Worm (Caenorhabditis elegans) whole organism, young adult: Measurements from ENCODE around the gene sra-9.
A peak's percentile ranks its signal among the peaks of the same experiment; 100 is the strongest.

Source experiments
- B0035.1 ChIP-seq: sonication (generic microtip); optimal IDR thresholded peaks from 2 replicates; lab custom pipeline; 2016; ENCODE audit warnings: missing genetic modification characterization, mild to moderate bottlenecking, missing compliant biosample characterization, missing genotype, missing genetic modification reagents
- B0336.3 ChIP-seq: fragments of 200-800 bp; sonication (Bioruptor generic); IDR thresholded peaks from 2 replicates; pipeline ENCODE4 v1.3.6; 2022; ENCODE audit warnings: missing genetic modification characterization, missing compliant biosample characterization
- F10E7.11 ChIP-seq: sonication (generic microtip); optimal IDR thresholded peaks from 2 replicates; lab custom pipeline; 2017; ENCODE audit warnings: mild to moderate bottlenecking, missing genetic modification characterization, moderate library complexity, missing compliant biosample characterization
- F22D6.2 ChIP-seq: sonication (generic microtip); optimal IDR thresholded peaks from 2 replicates; lab custom pipeline; 2016; ENCODE audit warnings: mild to moderate bottlenecking, missing genetic modification characterization, missing compliant biosample characterization
- F33H1.4 ChIP-seq: fragments of 200-800 bp; sonication (Bioruptor generic); IDR thresholded peaks from 2 replicates; pipeline ENCODE4 v1.3.6; 2022; ENCODE audit warnings: missing genetic modification reagents, missing genetic modification characterization, missing compliant biosample characterization
- F49E8.2 ChIP-seq: sonication (generic microtip); optimal IDR thresholded peaks from 3 replicates; lab custom pipeline; 2017; ENCODE audit warnings: missing genetic modification characterization, mild to moderate bottlenecking, missing compliant biosample characterization, antibody characterized with exemption, moderate library complexity; ENCODE audit not compliant: insufficient read depth
- T07F8.4 ChIP-seq: sonication (generic microtip); optimal IDR thresholded peaks from 2 replicates; lab custom pipeline; 2016; ENCODE audit warnings: mild to moderate bottlenecking, missing genetic modification characterization, moderate library complexity, missing compliant biosample characterization
- Y53G8AR.9 ChIP-seq: fragments of 200-800 bp; sonication (Bioruptor generic); conservative IDR thresholded peaks from 2 replicates; pipeline ENCODE4 v1.3.6; 2022; ENCODE audit warnings: missing genetic modification reagents, missing genetic modification characterization, missing compliant biosample characterization
- Y67H2A.10 ChIP-seq: fragments of 200-800 bp; sonication (Bioruptor generic); conservative IDR thresholded peaks from 2 replicates; pipeline ENCODE4 v1.3.6; 2022; ENCODE audit warnings: missing genetic modification reagents, missing genetic modification characterization, missing compliant biosample characterization
- Y95B8A.8 ChIP-seq: fragments of 200-800 bp; sonication (Bioruptor generic); IDR thresholded peaks from 2 replicates; pipeline ENCODE4 v1.3.6; 2022; ENCODE audit warnings: missing genetic modification reagents, missing genetic modification characterization, missing compliant biosample characterization
- ZK185.1 ChIP-seq: sonication (generic microtip); optimal IDR thresholded peaks from 2 replicates; lab custom pipeline; 2016; ENCODE audit warnings: mild to moderate bottlenecking, missing genetic modification characterization, missing compliant biosample characterization; ENCODE audit not compliant: poor library complexity, severe bottlenecking
- ama-1 ChIP-seq, 3 experiments: fragments of 150-350 bp in 1 of 3; sonication (generic microtip) in 2 of 3; optimal IDR thresholded peaks; 2 replicates each; lab custom pipeline; 2014 to 2018; ENCODE audit warnings: missing biosample characterization in 2 of 3, missing genetic modification characterization in 2 of 3, missing genetic modification reagents in 2 of 3
- athp-1 ChIP-seq: sonication (generic microtip); optimal IDR thresholded peaks from 2 replicates; lab custom pipeline; 2017; ENCODE audit warnings: mild to moderate bottlenecking, missing genetic modification characterization, missing compliant biosample characterization
- attf-5 ChIP-seq: fragments of 200-800 bp; sonication (Bioruptor generic); optimal IDR thresholded peaks from 2 replicates; lab custom pipeline; 2018; ENCODE audit warnings: mild to moderate bottlenecking, missing genetic modification characterization, missing compliant biosample characterization
- attf-6 ChIP-seq: fragments of 200-800 bp; sonication (Bioruptor generic); IDR thresholded peaks from 2 replicates; pipeline ENCODE4 v1.3.6; 2022; ENCODE audit warnings: missing genetic modification reagents, missing genetic modification characterization, missing compliant biosample characterization
- ccch-3 ChIP-seq: fragments of 200-800 bp; sonication (Bioruptor generic); optimal IDR thresholded peaks from 2 replicates; lab custom pipeline; 2018; ENCODE audit warnings: mild to moderate bottlenecking, missing genetic modification characterization, missing compliant biosample characterization
- ceh-100 ChIP-seq: fragments of 200-800 bp; sonication (Bioruptor generic); IDR thresholded peaks from 2 replicates; pipeline ENCODE4 v1.3.6; 2022; ENCODE audit warnings: missing genetic modification reagents, missing genetic modification characterization, missing compliant biosample characterization
- ceh-58 ChIP-seq: fragments of 200-800 bp; sonication (Bioruptor generic); IDR thresholded peaks from 2 replicates; pipeline ENCODE4 v1.3.6; 2022; ENCODE audit warnings: missing genetic modification characterization, missing compliant biosample characterization
- chd-7 ChIP-seq: sonication (generic microtip); optimal IDR thresholded peaks from 2 replicates; lab custom pipeline; 2016; ENCODE audit warnings: mild to moderate bottlenecking, missing genetic modification characterization, moderate library complexity, missing compliant biosample characterization
- dpl-1 ChIP-seq: fragments of 150-350 bp; optimal IDR thresholded peaks from 2 replicates; lab custom pipeline; 2014; ENCODE audit warnings: missing biosample characterization, missing genetic modification reagents, missing genetic modification characterization
- egl-44 ChIP-seq: fragments of 200-800 bp; sonication (Bioruptor generic); IDR thresholded peaks from 2 replicates; pipeline ENCODE4 v1.3.6; 2022; ENCODE audit warnings: missing genetic modification reagents, missing genetic modification characterization, missing compliant biosample characterization
- ekl-4 ChIP-seq: fragments of 200-800 bp; sonication (Bioruptor generic); IDR thresholded peaks from 2 replicates; pipeline ENCODE4 v1.3.6; 2022; ENCODE audit warnings: missing genetic modification reagents, missing genetic modification characterization, missing compliant biosample characterization
- fkh-3 ChIP-seq: sonication (generic microtip); optimal IDR thresholded peaks from 2 replicates; lab custom pipeline; 2016; ENCODE audit warnings: mild to moderate bottlenecking, missing genetic modification characterization, missing compliant biosample characterization
- gei-17 ChIP-seq: fragments of 200-800 bp; sonication (Bioruptor generic); optimal IDR thresholded peaks from 2 replicates; lab custom pipeline; 2018; ENCODE audit warnings: mild to moderate bottlenecking, missing genetic modification characterization, missing compliant biosample characterization
- him-1 ChIP-seq: sonication (generic microtip); optimal IDR thresholded peaks from 2 replicates; lab custom pipeline; 2016; ENCODE audit warnings: missing genotype, missing genetic modification reagents, missing genetic modification characterization, missing compliant biosample characterization
- hrde-1 ChIP-seq: sonication (generic microtip); optimal IDR thresholded peaks from 2 replicates; lab custom pipeline; 2016; ENCODE audit warnings: missing genetic modification characterization, mild to moderate bottlenecking, missing compliant biosample characterization, moderate library complexity, missing genotype, missing genetic modification reagents, borderline replicate concordance
- hsf-1 ChIP-seq: fragments of 200-800 bp; sonication (Bioruptor generic); IDR thresholded peaks from 2 replicates; pipeline ENCODE4 v1.3.6; 2022; ENCODE audit warnings: missing genetic modification reagents, missing genetic modification characterization, missing compliant biosample characterization
- lag-1 ChIP-seq: fragments of 200-800 bp; sonication (Bioruptor generic); IDR thresholded peaks from 2 replicates; pipeline ENCODE4 v1.3.6; 2022; ENCODE audit warnings: missing genetic modification reagents, missing genetic modification characterization, missing compliant biosample characterization
- lin-26 ChIP-seq: fragments of 200-800 bp; sonication (Bioruptor generic); IDR thresholded peaks from 2 replicates; pipeline ENCODE4 v1.3.6; 2022; ENCODE audit warnings: missing genetic modification reagents, missing genetic modification characterization, missing compliant biosample characterization
- lin-35 ChIP-seq, 3 experiments: fragments of 150-350 bp in 2 of 3; sonication (generic microtip) in 1 of 3; optimal IDR thresholded peaks; 2 replicates each; lab custom pipeline; 2014 to 2018; ENCODE audit warnings: missing biosample characterization in 3 of 3, missing genetic modification characterization in 3 of 3, missing genetic modification reagents in 3 of 3
- lin-40 ChIP-seq: sonication (generic microtip); optimal IDR thresholded peaks from 2 replicates; lab custom pipeline; 2016; ENCODE audit warnings: missing genetic modification characterization, mild to moderate bottlenecking, missing compliant biosample characterization, missing genotype, missing genetic modification reagents
- lin-54 ChIP-seq: fragments of 200-800 bp; sonication (Bioruptor generic); optimal IDR thresholded peaks from 2 replicates; lab custom pipeline; 2018; ENCODE audit warnings: mild to moderate bottlenecking, missing genetic modification characterization, missing compliant biosample characterization
- mxl-1 ChIP-seq: sonication (generic microtip); optimal IDR thresholded peaks from 2 replicates; lab custom pipeline; 2016; ENCODE audit warnings: missing genetic modification characterization, missing compliant biosample characterization
- nhr-120 ChIP-seq: fragments of 200-800 bp; sonication (Bioruptor generic); IDR thresholded peaks from 2 replicates; pipeline ENCODE4 v1.3.6; 2022; ENCODE audit warnings: missing genetic modification characterization, missing compliant biosample characterization
- nhr-179 ChIP-seq: sonication (generic microtip); optimal IDR thresholded peaks from 2 replicates; lab custom pipeline; 2016; ENCODE audit warnings: mild to moderate bottlenecking, missing genetic modification characterization, missing compliant biosample characterization
- nhr-80 ChIP-seq: sonication (generic microtip); optimal IDR thresholded peaks from 2 replicates; lab custom pipeline; 2016; ENCODE audit warnings: missing genetic modification characterization, missing compliant biosample characterization
- nhr-90 ChIP-seq: sonication (generic microtip); optimal IDR thresholded peaks from 2 replicates; lab custom pipeline; 2016; ENCODE audit warnings: missing genotype, mild to moderate bottlenecking, missing genetic modification characterization, missing compliant biosample characterization
- pha-4 ChIP-seq: fragments of 150-350 bp; sonication (generic microtip); optimal IDR thresholded peaks from 2 replicates; lab custom pipeline; 2014; ENCODE audit warnings: missing biosample characterization, missing genetic modification reagents, missing genetic modification characterization
- rpc-1 ChIP-seq, 2 experiments: fragments of 150-350 bp in 1 of 2; sonication (generic microtip) in 1 of 2; optimal IDR thresholded peaks; 2 replicates each; lab custom pipeline; 2014 to 2018; ENCODE audit warnings: missing biosample characterization in 1 of 2, missing genetic modification characterization in 1 of 2, missing genetic modification reagents in 1 of 2, missing genotype in 1 of 2
- snpc-3.4 ChIP-seq: sonication (generic microtip); optimal IDR thresholded peaks from 2 replicates; lab custom pipeline; 2017; ENCODE audit warnings: missing genetic modification characterization, mild to moderate bottlenecking, missing compliant biosample characterization, antibody characterized with exemption, moderate library complexity, missing genotype, missing genetic modification reagents
- snpc-4 ChIP-seq, 5 experiments: fragments of 150-350 bp in 1 of 5; sonication (generic microtip) in 4 of 5; optimal IDR thresholded peaks; 2 replicates each; lab custom pipeline; 2014 to 2018; ENCODE audit warnings: missing genetic modification characterization in 5 of 5, missing biosample characterization in 3 of 5, antibody characterized with exemption in 2 of 5, mild to moderate bottlenecking in 2 of 5, missing compliant biosample characterization in 2 of 5, missing genotype in 2 of 5, moderate library complexity in 2 of 5, missing genetic modification reagents in 1 of 5
- tbp1 ChIP-seq: fragments of 200-800 bp; sonication (Bioruptor generic); optimal IDR thresholded peaks from 2 replicates; lab custom pipeline; 2018; ENCODE audit warnings: mild to moderate bottlenecking, missing genetic modification characterization, missing compliant biosample characterization
- tbx-9 ChIP-seq: sonication (generic microtip); optimal IDR thresholded peaks from 2 replicates; lab custom pipeline; 2016; ENCODE audit warnings: borderline replicate concordance, missing genetic modification characterization, inconsistent platforms, missing compliant biosample characterization
- unc-130 ChIP-seq: sonication (generic microtip); optimal IDR thresholded peaks from 2 replicates; lab custom pipeline; 2016; ENCODE audit warnings: missing genetic modification reagents, missing genetic modification characterization, missing compliant biosample characterization
- unc-62 ChIP-seq: fragments of 150-350 bp; optimal IDR thresholded peaks from 2 replicates; lab custom pipeline; 2014; ENCODE audit warnings: missing biosample characterization, missing genetic modification reagents, missing genetic modification characterization
- ztf-25 ChIP-seq: fragments of 200-800 bp; sonication (Bioruptor generic); IDR thresholded peaks from 2 replicates; pipeline ENCODE4 v1.3.6; 2022; ENCODE audit warnings: missing genetic modification reagents, missing genetic modification characterization, missing compliant biosample characterization

The sra-9 gene

DNA sequence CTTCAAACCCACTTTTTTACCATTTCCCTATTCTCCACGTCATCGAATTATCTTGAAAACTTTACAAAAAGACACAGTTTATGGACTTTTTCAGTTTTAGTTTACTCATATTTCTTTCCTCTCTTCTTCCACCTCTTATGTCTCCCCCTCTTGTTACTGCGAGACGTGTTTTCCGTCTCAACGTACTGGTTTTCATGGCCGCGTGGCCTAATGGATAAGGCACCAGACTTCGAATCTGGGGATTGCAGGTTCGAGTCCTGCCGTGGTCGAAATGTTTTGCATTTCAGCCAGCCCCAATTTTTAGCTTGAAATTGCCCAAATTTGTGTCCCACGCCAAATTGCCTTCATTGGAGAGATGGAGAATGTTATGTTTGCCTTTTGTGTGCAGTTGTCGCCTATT is 33.9 kb downstream of the sra-9 start (continued):
- no peak for TF ChIP-seq nhr-179
- TF ChIP-seq B0035.1, result peak; percentile 32
- peak; percentile 50; the same call in 1 of the 2 replicates for TF ChIP-seq B0336.3 (GFP tag; lab: Robert Waterston, UW)
- TF ChIP-seq gei-17 (GFP tag; lab: Kevin White, UChicago), result no peak
- TF ChIP-seq Y95B8A.8 (GFP tag; lab: Robert Waterston, UW), result no peak; the same call in 1 of the 2 replicates
- no peak for TF ChIP-seq ccch-3
- peak; percentile 83 for TF ChIP-seq rpc-1 (optimal IDR thresholded peaks at IDR 0.05; lab: Kevin White, UChicago)
- peak; percentile 95 for TF ChIP-seq rpc-1 (tag; optimal IDR thresholded peaks at IDR 0.05; lab: Kevin White, UChicago)
- peak; percentile 68 for TF ChIP-seq ceh-100 (GFP tag; lab: Robert Waterston, UW)
- TF ChIP-seq nhr-120, result 0 out of 2 replicates have a peak, but pooled peaks have one; percentile 81
- TF ChIP-seq lin-26 (GFP tag; lab: Robert Waterston, UW), result peak; percentile 97
- peak; percentile 63 for TF ChIP-seq snpc-4 (GFP tag; optimal IDR thresholded peaks at IDR 0.05; lab: Kevin White, UChicago)
- peak in 3 of 4 experiments; percentile 44 to 74 (median 65) for TF ChIP-seq snpc-4 (tag; optimal IDR thresholded peaks at IDR 0.05; lab: Kevin White, UChicago)
- no peak for TF ChIP-seq F10E7.11
- TF ChIP-seq hrde-1, result peak; percentile 68
- peak; percentile 98 for TF ChIP-seq him-1 (tag; lab: Kevin White, UChicago)
- TF ChIP-seq ekl-4, result 0 out of 2 replicates have a peak, but pooled peaks have one; percentile 62
- TF ChIP-seq lin-54, result peak; percentile 48
- peak; percentile 98 for TF ChIP-seq tbp1 (GFP tag; lab: Kevin White, UChicago)
- TF ChIP-seq F49E8.2 (tag; lab: Kevin White, UChicago), result peak; percentile 45
- TF ChIP-seq Y53G8AR.9, result peak; percentile 65; the same call in 1 of the 2 replicates
- no peak for TF ChIP-seq pha-4 (tag; lab: Kevin White, UChicago)
- peak; percentile 90 for TF ChIP-seq mxl-1 (tag; lab: Kevin White, UChicago)
- TF ChIP-seq dpl-1, result peak; percentile 0
- TF ChIP-seq F33H1.4 (GFP tag; lab: Robert Waterston, UW), result peak; percentile 46; the same call in 1 of the 2 replicates
- peak; percentile 31 for TF ChIP-seq nhr-80 (tag; lab: Kevin White, UChicago)
- peak; percentile 80 for TF ChIP-seq chd-7
- no peak for TF ChIP-seq ama-1 (optimal IDR thresholded peaks at IDR 0.05; lab: Kevin White, UChicago)
- TF ChIP-seq ama-1 (GFP tag; optimal IDR thresholded peaks at IDR 0.05; lab: Kevin White, UChicago), result peak in 1 of 2 experiments; percentile 85
- peak; percentile 56 for TF ChIP-seq ZK185.1
- TF ChIP-seq hsf-1 (GFP tag; lab: Robert Waterston, UW), result no peak
- TF ChIP-seq athp-1 (tag; lab: Kevin White, UChicago), result peak; percentile 68
- TF ChIP-seq lin-40 (tag; lab: Kevin White, UChicago), result peak; percentile 62
- TF ChIP-seq attf-5, result peak; percentile 61
- TF ChIP-seq ceh-58, result 0 out of 2 replicates have a peak, but pooled peaks have one; percentile 67
- TF ChIP-seq egl-44 (GFP tag; lab: Robert Waterston, UW), result peak; percentile 79
- TF ChIP-seq Y67H2A.10 (GFP tag; lab: Robert Waterston, UW), result peak; percentile 46; the same call in 1 of the 2 replicates
- TF ChIP-seq lag-1 (GFP tag; lab: Robert Waterston, UW), result no peak
- TF ChIP-seq lin-35 (GFP tag; optimal IDR thresholded peaks at IDR 0.05; lab: Kevin White, UChicago), result peak in 1 of 3 experiments; percentile 3
- TF ChIP-seq nhr-90 (tag; lab: Kevin White, UChicago), result peak; percentile 90
- peak; percentile 49 for TF ChIP-seq unc-130 (GFP tag; lab: Kevin White, UChicago)
- TF ChIP-seq attf-6, result no peak
- TF ChIP-seq snpc-3.4, result peak; percentile 88
- no peak for TF ChIP-seq F22D6.2 (tag; lab: Kevin White, UChicago)
- peak; percentile 53 for TF ChIP-seq T07F8.4 (tag; lab: Kevin White, UChicago)
- TF ChIP-seq ztf-25, result peak; percentile 97
- TF ChIP-seq unc-62 (GFP tag; lab: Kevin White, UChicago), result no peak
- peak; percentile 7 for TF ChIP-seq fkh-3 (tag; lab: Kevin White, UChicago)
- no peak for TF ChIP-seq tbx-9 (tag; lab: Kevin White, UChicago)
